Worm (Caenorhabditis elegans): ENCODE results near the gene Y73C8B.9.

ce11 chrV:3230597-3230996, 37.2 kb downstream of the Y73C8B.9 start, which contains the start of gene K08D9.10:
- no peak for TF ChIP-seq ztf-11 (tag; optimal IDR thresholded peaks at IDR 0.05)
- TF ChIP-seq nhr-76 (tag; optimal IDR thresholded peaks at IDR 0.05) = no peak
- TF ChIP-seq elt-2 (tag; optimal IDR thresholded peaks at IDR 0.05) = no peak
- no peak for TF ChIP-seq nfya-1 (tag; optimal IDR thresholded peaks at IDR 0.05; ENCODE audit: insufficient read depth)
